Fruit fly (Drosophila melanogaster) whole organism, embryonic: ENCODE results near the gene g.

ENCODE experiments used
- BEAF-32 ChIP-seq: fragments of 200-800 bp; sonication (Bioruptor generic); optimal IDR thresholded peaks from 3 replicates; lab custom pipeline; 2017; ENCODE audit warnings: missing biosample characterization, missing genetic modification characterization, mild to moderate bottlenecking, moderate library complexity, missing genetic modification reagents
- Bteb2 ChIP-seq: fragments of 200-800 bp; sonication (Bioruptor generic); optimal IDR thresholded peaks from 2 replicates; lab custom pipeline; 2016; ENCODE audit warnings: missing biosample characterization, missing genetic modification characterization
- CG10543 ChIP-seq: fragments of 200-800 bp; sonication (Bioruptor generic); optimal IDR thresholded peaks from 3 replicates; lab custom pipeline; 2017; ENCODE audit warnings: missing biosample characterization, mild to moderate bottlenecking, missing genetic modification characterization, moderate library complexity
- CG11504 ChIP-seq: fragments of 200-800 bp; sonication (Bioruptor generic); optimal IDR thresholded peaks from 3 replicates; lab custom pipeline; 2019; ENCODE audit warnings: missing biosample characterization, mild to moderate bottlenecking, missing genetic modification characterization, moderate library complexity
- CG11723 ChIP-seq: fragments of 200-800 bp; sonication (Bioruptor generic); optimal IDR thresholded peaks from 2 replicates; lab custom pipeline; 2017; ENCODE audit warnings: missing biosample characterization, mild to moderate bottlenecking, missing genetic modification characterization
- CG12744 ChIP-seq: fragments of 200-800 bp; sonication (Bioruptor generic); optimal IDR thresholded peaks from 2 replicates; lab custom pipeline; 2016; ENCODE audit warnings: missing biosample characterization, missing genetic modification characterization
- CG12769 ChIP-seq: fragments of 200-800 bp; sonication (Bioruptor generic); optimal IDR thresholded peaks from 2 replicates; lab custom pipeline; 2019; ENCODE audit warnings: missing biosample characterization, mild to moderate bottlenecking, missing genetic modification characterization, moderate library complexity
- CG14014 ChIP-seq: fragments of 200-800 bp; sonication (Bioruptor generic); IDR thresholded peaks from 2 replicates; pipeline ENCODE4 v1.3.6; 2022; ENCODE audit warnings: missing biosample characterization, missing genetic modification characterization
- CG4360 ChIP-seq: fragments of 200-800 bp; sonication (Bioruptor generic); IDR thresholded peaks from 2 replicates; pipeline ENCODE4 v1.3.6; 2022; ENCODE audit warnings: missing biosample characterization, missing genetic modification characterization
- CG4424 ChIP-seq: fragments of 200-800 bp; sonication (Bioruptor generic); optimal IDR thresholded peaks from 3 replicates; lab custom pipeline; 2016; ENCODE audit warnings: missing biosample characterization, missing genetic modification characterization
- CG4820 ChIP-seq: fragments of 200-800 bp; sonication (Bioruptor generic); optimal IDR thresholded peaks from 3 replicates; lab custom pipeline; 2016; ENCODE audit warnings: missing biosample characterization, missing genetic modification characterization
- CG7987 ChIP-seq: fragments of 200-800 bp; sonication (Bioruptor generic); optimal IDR thresholded peaks from 2 replicates; lab custom pipeline; 2018; ENCODE audit warnings: missing biosample characterization, mild to moderate bottlenecking, missing genetic modification characterization, moderate library complexity
- CG9797 ChIP-seq: fragments of 200-800 bp; sonication (Bioruptor generic); optimal IDR thresholded peaks from 3 replicates; lab custom pipeline; 2018; ENCODE audit warnings: missing biosample characterization, mild to moderate bottlenecking, missing genetic modification characterization
- CG9876 ChIP-seq: fragments of 200-800 bp; sonication (Bioruptor generic); optimal IDR thresholded peaks from 2 replicates; lab custom pipeline; 2016; ENCODE audit warnings: missing biosample characterization, missing genetic modification characterization
- CTCF ChIP-seq: fragments of 200-800 bp; sonication (Bioruptor generic); optimal IDR thresholded peaks from 2 replicates; lab custom pipeline; 2017; ENCODE audit warnings: missing biosample characterization, mild to moderate bottlenecking, missing genetic modification characterization, moderate library complexity
- D19A ChIP-seq: fragments of 200-800 bp; optimal IDR thresholded peaks from 3 replicates; lab custom pipeline; 2019; ENCODE audit warnings: missing biosample characterization, mild to moderate bottlenecking, missing genetic modification characterization, moderate library complexity
- Dbx ChIP-seq: fragments of 200-800 bp; sonication (Bioruptor generic); IDR thresholded peaks from 3 replicates; pipeline ENCODE4 v1.3.6; 2022; ENCODE audit warnings: missing biosample characterization, missing genetic modification characterization
- Deaf1 ChIP-seq: fragments of 200-800 bp; optimal IDR thresholded peaks from 3 replicates; lab custom pipeline; 2019; ENCODE audit warnings: missing biosample characterization, mild to moderate bottlenecking, missing genetic modification characterization, moderate library complexity
- Dek ChIP-seq: fragments of 200-800 bp; sonication (Bioruptor generic); optimal IDR thresholded peaks from 3 replicates; lab custom pipeline; 2019; ENCODE audit warnings: missing biosample characterization, mild to moderate bottlenecking, missing genetic modification characterization, moderate library complexity
- E2f2 ChIP-seq: fragments of 200-800 bp; sonication (Bioruptor generic); IDR thresholded peaks from 2 replicates; pipeline ENCODE4 v1.3.6; 2022; ENCODE audit warnings: missing biosample characterization, missing genetic modification characterization
- Eip74EF ChIP-seq, 2 experiments: fragments of 200-800 bp in 1 of 2; fragments of >200 bp in 1 of 2; sonication (Bioruptor generic) in 1 of 2; optimal IDR thresholded peaks; 2 replicates each; lab custom pipeline; 2017 to 2019; ENCODE audit warnings: missing biosample characterization in 2 of 2, missing genetic modification characterization in 2 of 2, mild to moderate bottlenecking in 1 of 2, moderate library complexity in 1 of 2
- HLH3B ChIP-seq: fragments of 200-800 bp; sonication (Bioruptor generic); IDR thresholded peaks from 2 replicates; pipeline ENCODE4 v1.3.6; 2022; ENCODE audit warnings: missing biosample characterization, missing genetic modification characterization
- HmgZ ChIP-seq: fragments of 200-800 bp; sonication (Bioruptor generic); optimal IDR thresholded peaks from 2 replicates; lab custom pipeline; 2018; ENCODE audit warnings: missing biosample characterization, mild to moderate bottlenecking, missing genetic modification characterization
- Jarid2 ChIP-seq: fragments of 200-800 bp; sonication (Bioruptor generic); optimal IDR thresholded peaks from 3 replicates; lab custom pipeline; 2017; ENCODE audit warnings: mild to moderate bottlenecking, missing biosample characterization, missing genetic modification reagents, missing genetic modification characterization
- Mes4 ChIP-seq: fragments of 200-800 bp; sonication (Bioruptor generic); optimal IDR thresholded peaks from 2 replicates; lab custom pipeline; 2016; ENCODE audit warnings: missing biosample characterization, missing genetic modification characterization
- Nf-YC ChIP-seq: fragments of 200-800 bp; optimal IDR thresholded peaks from 3 replicates; lab custom pipeline; 2019; ENCODE audit warnings: missing biosample characterization, mild to moderate bottlenecking, missing genetic modification characterization, moderate library complexity
- Opbp ChIP-seq: fragments of 200-800 bp; sonication (Bioruptor generic); IDR thresholded peaks from 3 replicates; pipeline ENCODE4 v1.3.6; 2022; ENCODE audit warnings: missing biosample characterization, missing genetic modification characterization; ENCODE audit not compliant: partially characterized antibody
- PHDP ChIP-seq: fragments of 200-800 bp; sonication (Bioruptor generic); optimal IDR thresholded peaks from 3 replicates; lab custom pipeline; 2018; ENCODE audit warnings: missing biosample characterization, mild to moderate bottlenecking, missing genetic modification characterization, moderate library complexity
- Rfx ChIP-seq: fragments of 200-800 bp; sonication (Bioruptor generic); IDR thresholded peaks from 2 replicates; pipeline ENCODE4 v1.3.6; 2022; ENCODE audit warnings: missing biosample characterization, missing genetic modification characterization
- Ssrp ChIP-seq: fragments of 200-800 bp; sonication (Bioruptor generic); optimal IDR thresholded peaks from 2 replicates; lab custom pipeline; 2018; ENCODE audit warnings: missing biosample characterization, mild to moderate bottlenecking, missing genetic modification characterization, moderate library complexity
- ap ChIP-seq: fragments of 200-800 bp; sonication (Bioruptor generic); IDR thresholded peaks from 2 replicates; pipeline ENCODE4 v1.3.6; 2022; ENCODE audit warnings: missing biosample characterization, missing genetic modification characterization
- ash1 ChIP-seq: fragments of 200-800 bp; sonication (Bioruptor generic); optimal IDR thresholded peaks from 2 replicates; lab custom pipeline; 2018; ENCODE audit warnings: missing biosample characterization, mild to moderate bottlenecking, missing genetic modification characterization
- cas ChIP-seq: fragments of 200-800 bp; sonication (Bioruptor generic); IDR thresholded peaks from 2 replicates; pipeline ENCODE4 v1.3.6; 2022; ENCODE audit warnings: missing biosample characterization, missing genetic modification characterization
- chm ChIP-seq: fragments of 200-800 bp; sonication (Bioruptor generic); IDR thresholded peaks from 2 replicates; pipeline ENCODE4 v1.3.6; 2022; ENCODE audit warnings: missing biosample characterization, missing genetic modification characterization
- gfzf ChIP-seq: fragments of 200-800 bp; sonication (Bioruptor generic); optimal IDR thresholded peaks from 2 replicates; lab custom pipeline; 2016; ENCODE audit warnings: missing biosample characterization, mild to moderate bottlenecking, missing genetic modification characterization, moderate library complexity
- hkb ChIP-seq, 2 experiments: fragments of 200-800 bp in 1 of 2; fragments of >200 bp in 1 of 2; sonication (Bioruptor generic) in 1 of 2; IDR thresholded peaks in 1 of 2; optimal IDR thresholded peaks in 1 of 2; 2 replicates each; pipeline versions ENCODE4 v1.3.6 to Lab custom; 2017 to 2022; ENCODE audit warnings: missing biosample characterization in 1 of 2, missing genetic modification characterization in 1 of 2
- insv ChIP-seq, 2 experiments: fragments of 200-800 bp; sonication (Bioruptor generic); optimal IDR thresholded peaks; 3 replicates each; lab custom pipeline; 2016 to 2018; ENCODE audit warnings: missing biosample characterization in 2 of 2, missing genetic modification characterization in 2 of 2
- ken ChIP-seq: fragments of 200-800 bp; sonication (Bioruptor generic); IDR thresholded peaks from 3 replicates; pipeline ENCODE4 v1.3.6; 2022; ENCODE audit warnings: missing biosample characterization, missing genetic modification characterization
- lmd ChIP-seq: fragments of 200-800 bp; sonication (Bioruptor generic); IDR thresholded peaks from 2 replicates; pipeline ENCODE4 v1.3.6; 2022; ENCODE audit warnings: missing biosample characterization, missing genetic modification characterization
- mam ChIP-seq: fragments of 200-800 bp; sonication (Bioruptor generic); optimal IDR thresholded peaks from 3 replicates; lab custom pipeline; 2016; ENCODE audit warnings: missing biosample characterization, missing genetic modification characterization
- mld ChIP-seq: fragments of 200-800 bp; sonication (Bioruptor generic); IDR thresholded peaks from 3 replicates; pipeline ENCODE4 v1.3.6; 2022; ENCODE audit warnings: missing biosample characterization, missing genetic modification characterization; ENCODE audit not compliant: partially characterized antibody
- onecut ChIP-seq: fragments of 200-800 bp; sonication (Bioruptor generic); IDR thresholded peaks from 2 replicates; pipeline ENCODE4 v1.3.6; 2022; ENCODE audit warnings: missing biosample characterization, missing genetic modification characterization
- pan ChIP-seq, 4 experiments: fragments of >200 bp in 3 of 4; fragments of 200-800 bp in 1 of 4; sonication (Bioruptor generic) in 1 of 4; optimal IDR thresholded peaks in 3 of 4; IDR thresholded peaks in 1 of 4; 2 replicates each; pipeline versions ENCODE4 v1.3.6 to Lab custom; 2017 to 2022; ENCODE audit warnings: missing biosample characterization in 2 of 4, missing genetic modification characterization in 2 of 4, mixed read lengths in 1 of 4
- pho ChIP-seq: fragments of 200-800 bp; sonication (Bioruptor generic); optimal IDR thresholded peaks from 2 replicates; lab custom pipeline; 2016; ENCODE audit warnings: missing biosample characterization, missing genetic modification characterization
- sob ChIP-seq: fragments of 200-800 bp; sonication (Bioruptor generic); IDR thresholded peaks from 2 replicates; pipeline ENCODE4 v1.3.6; 2022; ENCODE audit warnings: missing biosample characterization, missing genetic modification characterization
- sug ChIP-seq: fragments of 200-800 bp; optimal IDR thresholded peaks from 2 replicates; lab custom pipeline; 2019; ENCODE audit warnings: missing biosample characterization, mild to moderate bottlenecking, missing genetic modification characterization, moderate library complexity
- trem ChIP-seq: fragments of 200-800 bp; optimal IDR thresholded peaks from 3 replicates; lab custom pipeline; 2019; ENCODE audit warnings: missing biosample characterization, mild to moderate bottlenecking, missing genetic modification characterization, moderate library complexity
- vfl ChIP-seq: fragments of 200-800 bp; sonication (Bioruptor generic); optimal IDR thresholded peaks from 2 replicates; lab custom pipeline; 2016; ENCODE audit warnings: missing biosample characterization, missing genetic modification characterization
- zfh1 ChIP-seq: fragments of 200-800 bp; sonication (Bioruptor generic); IDR thresholded peaks from 3 replicates; pipeline ENCODE4 v1.3.6; 2022; ENCODE audit warnings: missing biosample characterization, missing genetic modification characterization

g gene

DNA sequence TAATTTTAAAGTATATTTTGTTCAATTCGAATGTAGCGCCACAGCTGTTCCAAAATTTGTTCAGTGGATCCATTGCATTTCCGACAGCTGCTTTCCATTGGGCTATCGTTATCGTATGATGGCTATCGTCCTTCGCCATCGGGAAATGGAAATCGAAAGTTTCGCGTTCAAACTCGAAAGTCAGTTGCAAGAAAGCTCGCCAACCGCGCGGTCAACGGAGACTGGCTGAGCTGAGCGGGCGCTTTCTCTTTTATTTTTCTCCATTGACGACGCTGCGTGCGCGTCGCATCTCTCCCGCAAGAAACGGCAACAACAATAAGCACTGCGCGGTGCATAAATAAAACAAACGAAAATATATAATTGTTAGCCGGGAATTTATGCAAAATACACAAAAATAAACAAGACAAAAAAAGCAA is 47.5 kb upstream of the g start, which contains the start of gene inaE (continued):
- TF ChIP-seq Rfx (GFP tag; lab: Robert Waterston, UW) (0 out of 2 replicates have a peak, but pooled peaks have one; percentile 22), gfzf (GFP tag; lab: Kevin White, UChicago) (no peak), Eip74EF (GFP tag; optimal IDR thresholded peaks at IDR 0.05; lab: Kevin White, UChicago) (peak in 1 of 2 experiments; percentile 65), CTCF (GFP tag; lab: Kevin White, UChicago) (peak; percentile 12), ash1 (GFP tag; lab: Kevin White, UChicago) (no peak), lmd (GFP tag; lab: Robert Waterston, UW) (no peak), zfh1 (GFP tag; lab: Robert Waterston, UW) (0 out of 3 replicates have a peak, but pooled peaks have one; percentile 37), BEAF-32 (GFP tag; lab: Kevin White, UChicago) (peak; percentile 53), Dek (tag; lab: Kevin White, UChicago) (no peak), vfl (GFP tag; lab: Kevin White, UChicago) (no peak), sob (0 out of 2 replicates have a peak, but pooled peaks have one; percentile 7), mld (GFP tag; lab: Robert Waterston, UW) (peak; percentile 63; the same call in 2 of the 3 replicates), Nf-YC (tag; lab: Kevin White, UChicago) (peak; percentile 17), pho (GFP tag; lab: Kevin White, UChicago) (no peak), insv (GFP tag; optimal IDR thresholded peaks at IDR 0.05; lab: Kevin White, UChicago) (no peak), Dbx (GFP tag; lab: Robert Waterston, UW) (no peak), CG9876 (GFP tag; lab: Kevin White, UChicago) (no peak), HmgZ (tag; lab: Kevin White, UChicago) (peak; percentile 26), CG12769 (tag; lab: Kevin White, UChicago) (peak; percentile 28), HLH3B (no peak), sug (tag; lab: Kevin White, UChicago) (peak; percentile 3), CG11504 (tag; lab: Kevin White, UChicago) (peak; percentile 16), PHDP (tag; lab: Kevin White, UChicago) (peak; percentile 18), CG4424 (no peak), ken (GFP tag; lab: Robert Waterston, UW) (no peak), D19A (tag; lab: Kevin White, UChicago) (peak; percentile 3), Mes4 (no peak), hkb (optimal IDR thresholded peaks at IDR 0.05; lab: Kevin White, UChicago) (no peak), hkb (GFP tag; IDR thresholded peaks at IDR 0.05; lab: Robert Waterston, UW) (0 out of 2 replicates have a peak, but pooled peaks have one; percentile 32), onecut (GFP tag; lab: Robert Waterston, UW) (peak; percentile 13; the same call in 1 of the 2 replicates), Jarid2 (GFP tag; lab: Kevin White, UChicago) (peak; percentile 86), Bteb2 (GFP tag; lab: Kevin White, UChicago) (no peak), CG10543 (GFP tag; lab: Kevin White, UChicago) (peak; percentile 8), CG11723 (GFP tag; lab: Kevin White, UChicago) (peak; percentile 6), CG7987 (GFP tag; lab: Kevin White, UChicago) (peak; percentile 24), CG9797 (GFP tag; lab: Kevin White, UChicago) (peak; percentile 18), mam (GFP tag; lab: Kevin White, UChicago) (no peak), CG4820 (GFP tag; lab: Kevin White, UChicago) (no peak), cas (GFP tag; lab: Robert Waterston, UW) (no peak), chm (GFP tag; lab: Robert Waterston, UW) (0 out of 2 replicates have a peak, but pooled peaks have one; percentile 37), Deaf1 (peak; percentile 10), CG12744 (GFP tag; lab: Kevin White, UChicago) (peak; percentile 16), CG4360 (peak; percentile 38; the same call in 1 of the 2 replicates), E2f2 (peak; percentile 92), Opbp (GFP tag; lab: Robert Waterston, UW) (peak; percentile 77; the same call in 2 of the 3 replicates), CG14014 (GFP tag; lab: Robert Waterston, UW) (0 out of 2 replicates have a peak, but pooled peaks have one; percentile 15), Ssrp (tag; lab: Kevin White, UChicago) (no peak), trem (tag; lab: Kevin White, UChicago) (peak; percentile 32), pan (optimal IDR thresholded peaks at IDR 0.05; lab: Kevin White, UChicago) (no peak), pan (GFP tag; optimal IDR thresholded peaks at IDR 0.05 in 1 of 2, IDR thresholded peaks at IDR 0.05 in 1 of 2) (peak in 1 of 2 experiments; percentile 20), ap (GFP tag; lab: Robert Waterston, UW) (no peak)
